Worm (Caenorhabditis elegans): ENCODE data around the gene F40H3.2.

ce11 chrII:6170236-6170635 is 3.2 kb upstream of the F40H3.2 start:
- TF ChIP-seq nhr-77 (tag; optimal IDR thresholded peaks at IDR 0.05) (no peak), ama-1 (optimal IDR thresholded peaks at IDR 0.05) (no peak), pqm-1 (tag; optimal IDR thresholded peaks at IDR 0.05) (no peak), unc-39 (tag; optimal IDR thresholded peaks at IDR 0.05) (no peak), lin-15B (tag; optimal IDR thresholded peaks at IDR 0.05) (no peak), lin-39 (tag; optimal IDR thresholded peaks at IDR 0.05) (peak; percentile 10), aly-2 (tag; optimal IDR thresholded peaks at IDR 0.05) (no peak)

Measured in whole organism, L3 larva.